Worm (Caenorhabditis elegans) whole organism, young adult: ENCODE measurements around the gene F01F1.2.

Experiments used
- B0019.2 ChIP-seq: fragments of 200-800 bp; sonication (Bioruptor generic); conservative IDR thresholded peaks from 2 replicates; pipeline ENCODE4 v1.3.6; 2022; ENCODE audit warnings: missing genetic modification reagents, missing genetic modification characterization, missing compliant biosample characterization
- B0261.1 ChIP-seq: sonication (generic microtip); optimal IDR thresholded peaks from 2 replicates; lab custom pipeline; 2016; ENCODE audit warnings: mild to moderate bottlenecking, missing genetic modification characterization, moderate library complexity, missing compliant biosample characterization
- F22D6.2 ChIP-seq: sonication (generic microtip); optimal IDR thresholded peaks from 2 replicates; lab custom pipeline; 2016; ENCODE audit warnings: mild to moderate bottlenecking, missing genetic modification characterization, missing compliant biosample characterization
- F23B12.7 ChIP-seq: sonication (generic microtip); optimal IDR thresholded peaks from 2 replicates; lab custom pipeline; 2017; ENCODE audit warnings: missing genetic modification characterization, mild to moderate bottlenecking, missing compliant biosample characterization, antibody characterized with exemption, moderate library complexity; ENCODE audit not compliant: insufficient read depth
- F49E8.2 ChIP-seq: sonication (generic microtip); optimal IDR thresholded peaks from 3 replicates; lab custom pipeline; 2017; ENCODE audit warnings: missing genetic modification characterization, mild to moderate bottlenecking, missing compliant biosample characterization, antibody characterized with exemption, moderate library complexity; ENCODE audit not compliant: insufficient read depth
- K11D2.4 ChIP-seq: fragments of 200-800 bp; sonication (Bioruptor generic); IDR thresholded peaks from 2 replicates; pipeline ENCODE4 v1.3.6; 2022; ENCODE audit warnings: missing genetic modification reagents, missing genetic modification characterization, missing compliant biosample characterization
- K12H6.12 ChIP-seq: fragments of 200-800 bp; sonication (Bioruptor generic); optimal IDR thresholded peaks from 2 replicates; lab custom pipeline; 2018; ENCODE audit warnings: mild to moderate bottlenecking, missing genetic modification characterization, missing compliant biosample characterization
- T07F8.4 ChIP-seq: sonication (generic microtip); optimal IDR thresholded peaks from 2 replicates; lab custom pipeline; 2016; ENCODE audit warnings: mild to moderate bottlenecking, missing genetic modification characterization, moderate library complexity, missing compliant biosample characterization
- T26A5.8 ChIP-seq: sonication (generic microtip); optimal IDR thresholded peaks from 2 replicates; lab custom pipeline; 2016; ENCODE audit warnings: missing genetic modification characterization, missing compliant biosample characterization
- Y56A3A.18 ChIP-seq: fragments of 200-800 bp; sonication (Bioruptor generic); IDR thresholded peaks from 2 replicates; pipeline ENCODE4 v1.3.6; 2022; ENCODE audit warnings: missing genetic modification reagents, missing genetic modification characterization, missing compliant biosample characterization
- Y79H2A.3 ChIP-seq: fragments of 200-800 bp; sonication (Bioruptor generic); conservative IDR thresholded peaks from 2 replicates; pipeline ENCODE4 v1.3.6; 2022; ENCODE audit warnings: missing genetic modification reagents, missing genetic modification characterization, missing compliant biosample characterization
- ama-1 ChIP-seq, 3 experiments: fragments of 150-350 bp in 1 of 3; sonication (generic microtip) in 2 of 3; optimal IDR thresholded peaks; 2 replicates each; lab custom pipeline; 2014 to 2018; ENCODE audit warnings: missing biosample characterization in 2 of 3, missing genetic modification characterization in 2 of 3, missing genetic modification reagents in 2 of 3
- attf-3 ChIP-seq: fragments of 200-800 bp; sonication (Bioruptor generic); conservative IDR thresholded peaks from 2 replicates; pipeline ENCODE4 v1.3.6; 2022; ENCODE audit warnings: missing genetic modification reagents, missing genetic modification characterization, missing compliant biosample characterization
- bed-1 ChIP-seq: fragments of 200-800 bp; sonication (Bioruptor generic); IDR thresholded peaks from 2 replicates; pipeline ENCODE4 v1.3.6; 2022; ENCODE audit warnings: missing genetic modification reagents, missing genetic modification characterization, missing compliant biosample characterization
- bed-2 ChIP-seq: fragments of 200-800 bp; sonication (Bioruptor generic); IDR thresholded peaks from 2 replicates; pipeline ENCODE4 v1.3.6; 2022; ENCODE audit warnings: missing genetic modification reagents, missing genetic modification characterization, missing compliant biosample characterization
- cebp-1 ChIP-seq, 2 experiments: fragments of 200-800 bp in 1 of 2; sonication (Bioruptor generic) in 1 of 2; sonication (generic microtip) in 1 of 2; IDR thresholded peaks in 1 of 2; optimal IDR thresholded peaks in 1 of 2; 2 replicates each; pipeline versions ENCODE4 v1.3.6 to Lab custom; 2017 to 2022; ENCODE audit warnings: missing compliant biosample characterization in 2 of 2, missing genetic modification characterization in 2 of 2, mild to moderate bottlenecking in 1 of 2, missing genetic modification reagents in 1 of 2, moderate library complexity in 1 of 2
- ceh-100 ChIP-seq: fragments of 200-800 bp; sonication (Bioruptor generic); IDR thresholded peaks from 2 replicates; pipeline ENCODE4 v1.3.6; 2022; ENCODE audit warnings: missing genetic modification reagents, missing genetic modification characterization, missing compliant biosample characterization
- ceh-79 ChIP-seq: sonication (generic microtip); optimal IDR thresholded peaks from 2 replicates; lab custom pipeline; 2017; ENCODE audit warnings: mild to moderate bottlenecking, missing genetic modification characterization, missing compliant biosample characterization
- dpff-1 ChIP-seq: sonication (generic microtip); optimal IDR thresholded peaks from 2 replicates; lab custom pipeline; 2017; ENCODE audit warnings: mild to moderate bottlenecking, missing genetic modification characterization, missing compliant biosample characterization
- efl-1 ChIP-seq: fragments of 150-350 bp; optimal IDR thresholded peaks from 2 replicates; lab custom pipeline; 2014; ENCODE audit warnings: missing biosample characterization, missing genetic modification reagents, missing genetic modification characterization
- egl-44 ChIP-seq: fragments of 200-800 bp; sonication (Bioruptor generic); IDR thresholded peaks from 2 replicates; pipeline ENCODE4 v1.3.6; 2022; ENCODE audit warnings: missing genetic modification reagents, missing genetic modification characterization, missing compliant biosample characterization
- ets-4 ChIP-seq: fragments of 200-800 bp; sonication (Bioruptor generic); optimal IDR thresholded peaks from 2 replicates; lab custom pipeline; 2018; ENCODE audit warnings: mild to moderate bottlenecking, missing genetic modification characterization, missing compliant biosample characterization
- gei-17 ChIP-seq: fragments of 200-800 bp; sonication (Bioruptor generic); optimal IDR thresholded peaks from 2 replicates; lab custom pipeline; 2018; ENCODE audit warnings: mild to moderate bottlenecking, missing genetic modification characterization, missing compliant biosample characterization
- him-1 ChIP-seq: sonication (generic microtip); optimal IDR thresholded peaks from 2 replicates; lab custom pipeline; 2016; ENCODE audit warnings: missing genotype, missing genetic modification reagents, missing genetic modification characterization, missing compliant biosample characterization
- hmg-1.2 ChIP-seq: fragments of 200-800 bp; sonication (Bioruptor generic); IDR thresholded peaks from 2 replicates; pipeline ENCODE4 v1.3.6; 2022; ENCODE audit warnings: missing genetic modification reagents, missing genetic modification characterization, missing compliant biosample characterization
- hrde-1 ChIP-seq: sonication (generic microtip); optimal IDR thresholded peaks from 2 replicates; lab custom pipeline; 2016; ENCODE audit warnings: missing genetic modification characterization, mild to moderate bottlenecking, missing compliant biosample characterization, moderate library complexity, missing genotype, missing genetic modification reagents, borderline replicate concordance
- lin-35 ChIP-seq, 3 experiments: fragments of 150-350 bp in 2 of 3; sonication (generic microtip) in 1 of 3; optimal IDR thresholded peaks; 2 replicates each; lab custom pipeline; 2014 to 2018; ENCODE audit warnings: missing biosample characterization in 3 of 3, missing genetic modification characterization in 3 of 3, missing genetic modification reagents in 3 of 3
- lin-40 ChIP-seq: sonication (generic microtip); optimal IDR thresholded peaks from 2 replicates; lab custom pipeline; 2016; ENCODE audit warnings: missing genetic modification characterization, mild to moderate bottlenecking, missing compliant biosample characterization, missing genotype, missing genetic modification reagents
- lsl-1 ChIP-seq: fragments of 200-800 bp; sonication (Bioruptor generic); optimal IDR thresholded peaks from 2 replicates; lab custom pipeline; 2018; ENCODE audit warnings: mild to moderate bottlenecking, missing genetic modification characterization, moderate library complexity, missing compliant biosample characterization
- madf-3 ChIP-seq: fragments of 200-800 bp; sonication (Bioruptor generic); IDR thresholded peaks from 2 replicates; pipeline ENCODE4 v1.3.6; 2022; ENCODE audit warnings: missing genetic modification reagents, missing genetic modification characterization, missing compliant biosample characterization
- madf-8 ChIP-seq: fragments of 200-800 bp; sonication (Bioruptor generic); conservative IDR thresholded peaks from 2 replicates; pipeline ENCODE4 v1.3.6; 2022; ENCODE audit warnings: missing genetic modification reagents, missing genetic modification characterization, missing compliant biosample characterization
- mcd-1 ChIP-seq: fragments of 200-800 bp; sonication (Bioruptor generic); IDR thresholded peaks from 2 replicates; pipeline ENCODE4 v1.3.6; 2022; ENCODE audit warnings: missing genetic modification reagents, missing genetic modification characterization, missing compliant biosample characterization
- mxl-1 ChIP-seq: sonication (generic microtip); optimal IDR thresholded peaks from 2 replicates; lab custom pipeline; 2016; ENCODE audit warnings: missing genetic modification characterization, missing compliant biosample characterization
- nfya-1 ChIP-seq: sonication (generic microtip); optimal IDR thresholded peaks from 2 replicates; lab custom pipeline; 2017; ENCODE audit warnings: antibody characterized with exemption, missing compliant biosample characterization, missing genetic modification characterization, borderline replicate concordance; ENCODE audit not compliant: insufficient read depth
- nfyb-1 ChIP-seq: fragments of 200-800 bp; sonication (Bioruptor generic); IDR thresholded peaks from 2 replicates; pipeline ENCODE4 v1.3.6; 2022; ENCODE audit warnings: missing genetic modification reagents, missing genetic modification characterization, missing compliant biosample characterization
- nhr-80 ChIP-seq: sonication (generic microtip); optimal IDR thresholded peaks from 2 replicates; lab custom pipeline; 2016; ENCODE audit warnings: missing genetic modification characterization, missing compliant biosample characterization
- rcor-1 ChIP-seq: fragments of 200-800 bp; sonication (Bioruptor generic); IDR thresholded peaks from 2 replicates; pipeline ENCODE4 v1.3.6; 2022; ENCODE audit warnings: missing genetic modification reagents, missing genetic modification characterization, missing compliant biosample characterization
- rec-8 ChIP-seq, 2 experiments: sonication (generic microtip); optimal IDR thresholded peaks; 2 replicates each; lab custom pipeline; 2016; ENCODE audit warnings: mild to moderate bottlenecking in 2 of 2, missing genetic modification characterization in 2 of 2, missing genetic modification reagents in 2 of 2, missing genotype in 2 of 2, missing biosample characterization in 1 of 2, missing compliant biosample characterization in 1 of 2, moderate library complexity in 1 of 2
- rpc-1 ChIP-seq, 2 experiments: fragments of 150-350 bp in 1 of 2; sonication (generic microtip) in 1 of 2; optimal IDR thresholded peaks; 2 replicates each; lab custom pipeline; 2014 to 2018; ENCODE audit warnings: missing biosample characterization in 1 of 2, missing genetic modification characterization in 1 of 2, missing genetic modification reagents in 1 of 2, missing genotype in 1 of 2
- somi-1 ChIP-seq: fragments of 200-800 bp; sonication (Bioruptor generic); optimal IDR thresholded peaks from 2 replicates; lab custom pipeline; 2018; ENCODE audit warnings: mild to moderate bottlenecking, missing genetic modification characterization, missing compliant biosample characterization
- sptf-2 ChIP-seq: fragments of 200-800 bp; sonication (Bioruptor generic); optimal IDR thresholded peaks from 2 replicates; lab custom pipeline; 2018; ENCODE audit warnings: mild to moderate bottlenecking, missing genetic modification characterization, missing compliant biosample characterization
- tbp1 ChIP-seq: fragments of 200-800 bp; sonication (Bioruptor generic); optimal IDR thresholded peaks from 2 replicates; lab custom pipeline; 2018; ENCODE audit warnings: mild to moderate bottlenecking, missing genetic modification characterization, missing compliant biosample characterization
- unc-130 ChIP-seq: sonication (generic microtip); optimal IDR thresholded peaks from 2 replicates; lab custom pipeline; 2016; ENCODE audit warnings: missing genetic modification reagents, missing genetic modification characterization, missing compliant biosample characterization
- xnd-1 ChIP-seq: sonication (generic microtip); optimal IDR thresholded peaks from 2 replicates; lab custom pipeline; 2016; ENCODE audit warnings: missing genotype, missing genetic modification reagents, missing genetic modification characterization, missing compliant biosample characterization
- ztf-18 ChIP-seq: sonication (generic microtip); optimal IDR thresholded peaks from 2 replicates; lab custom pipeline; 2016; ENCODE audit warnings: missing genotype, mild to moderate bottlenecking, missing genetic modification characterization, missing compliant biosample characterization
- ztf-3 ChIP-seq: fragments of 200-800 bp; sonication (Bioruptor generic); optimal IDR thresholded peaks from 2 replicates; lab custom pipeline; 2018; ENCODE audit warnings: mild to moderate bottlenecking, missing genetic modification characterization, missing compliant biosample characterization

Gene F01F1.2

DNA sequence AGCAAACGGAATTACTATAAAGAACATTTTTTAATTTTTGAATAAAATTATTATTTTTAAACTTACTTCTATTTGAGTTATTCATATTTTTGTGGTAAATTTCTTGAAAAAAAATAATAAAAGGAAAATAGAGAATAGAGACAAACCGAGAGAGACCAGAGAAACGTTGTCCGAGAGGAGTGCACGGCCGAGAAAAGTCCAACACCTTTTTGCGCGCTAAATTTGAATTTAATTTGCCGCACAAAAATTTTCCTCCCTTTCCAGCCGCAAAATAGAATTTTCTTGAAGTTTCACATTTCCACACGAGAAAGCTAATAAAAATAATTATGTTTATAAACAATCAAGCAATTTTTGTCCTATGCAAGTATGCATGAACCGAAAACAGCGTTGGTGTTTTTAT, 6.6 kb upstream of the F01F1.2 start, which contains the start of the genes F01F1.11 and F01F1.3 (continued):
- TF ChIP-seq lin-40 (tag; lab: Kevin White, UChicago): peak; percentile 59
- TF ChIP-seq nfya-1 (tag; lab: Kevin White, UChicago): no peak
- peak; percentile 69 for TF ChIP-seq attf-3 (GFP tag; lab: Robert Waterston, UW)
- no peak for TF ChIP-seq Y56A3A.18 (GFP tag; lab: Robert Waterston, UW)
- TF ChIP-seq ets-4: no peak
- no peak for TF ChIP-seq gei-17 (GFP tag; lab: Kevin White, UChicago)
- TF ChIP-seq K12H6.12: no peak
- peak; percentile 39 for TF ChIP-seq F22D6.2 (tag; lab: Kevin White, UChicago)
- peak; percentile 31 for TF ChIP-seq him-1 (tag; lab: Kevin White, UChicago)
- TF ChIP-seq dpff-1 (tag; lab: Kevin White, UChicago): no peak
- peak; percentile 61 for TF ChIP-seq lsl-1
- TF ChIP-seq rpc-1 (optimal IDR thresholded peaks at IDR 0.05; lab: Kevin White, UChicago): no peak
- no peak for TF ChIP-seq rpc-1 (tag; optimal IDR thresholded peaks at IDR 0.05; lab: Kevin White, UChicago)
- TF ChIP-seq xnd-1: no peak
- no peak; the same call in 1 of the 2 replicates for TF ChIP-seq rcor-1 (GFP tag; lab: Robert Waterston, UW)
- no peak for TF ChIP-seq Y79H2A.3
- no peak for TF ChIP-seq sptf-2 (GFP tag; lab: Kevin White, UChicago)
- TF ChIP-seq rec-8 (tag; optimal IDR thresholded peaks at IDR 0.05; lab: Kevin White, UChicago): peak; percentile 23 to 31
- TF ChIP-seq F23B12.7 (tag; lab: Kevin White, UChicago): no peak
- no peak for TF ChIP-seq T07F8.4 (tag; lab: Kevin White, UChicago)
- peak; percentile 14; the same call in 1 of the 2 replicates for TF ChIP-seq hmg-1.2 (GFP tag; lab: Robert Waterston, UW)
- no peak for TF ChIP-seq egl-44 (GFP tag; lab: Robert Waterston, UW)
- no peak for TF ChIP-seq hrde-1 (tag; lab: Kevin White, UChicago)
- no peak for TF ChIP-seq B0261.1 (tag; lab: Kevin White, UChicago)
- TF ChIP-seq K11D2.4 (GFP tag; lab: Robert Waterston, UW): peak; percentile 57
- no peak for TF ChIP-seq T26A5.8
- peak; percentile 36; the same call in 1 of the 2 replicates for TF ChIP-seq ceh-100 (GFP tag; lab: Robert Waterston, UW)
- TF ChIP-seq bed-2 (GFP tag; lab: Robert Waterston, UW): peak; percentile 77; the same call in 1 of the 2 replicates
- TF ChIP-seq nhr-80 (tag; lab: Kevin White, UChicago): no peak
- TF ChIP-seq ztf-3: no peak
- peak; percentile 91 for TF ChIP-seq unc-130
- TF ChIP-seq somi-1: no peak
- TF ChIP-seq F49E8.2 (tag; lab: Kevin White, UChicago): peak; percentile 42
- no peak for TF ChIP-seq bed-1 (GFP tag; lab: Robert Waterston, UW)
- TF ChIP-seq ztf-18: peak; percentile 10
- TF ChIP-seq cebp-1 (GFP tag; IDR thresholded peaks at IDR 0.05; lab: Robert Waterston, UW): no peak
- peak; percentile 37 for TF ChIP-seq cebp-1 (tag; optimal IDR thresholded peaks at IDR 0.05; lab: Kevin White, UChicago)
- TF ChIP-seq nfyb-1 (GFP tag; lab: Robert Waterston, UW): peak; percentile 64; the same call in 1 of the 2 replicates
- TF ChIP-seq mcd-1: peak; percentile 77
- no peak for TF ChIP-seq madf-3 (GFP tag; lab: Robert Waterston, UW)
- peak; percentile 80 for TF ChIP-seq efl-1 (GFP tag; lab: Kevin White, UChicago)
- TF ChIP-seq madf-8 (GFP tag; lab: Robert Waterston, UW): 0 out of 2 replicates have a peak, but pooled peaks have one; percentile 25
- TF ChIP-seq mxl-1 (tag; lab: Kevin White, UChicago): no peak
- no peak for TF ChIP-seq ceh-79 (tag; lab: Kevin White, UChicago)
- 0 out of 2 replicates have a peak, but pooled peaks have one; percentile 15 for TF ChIP-seq B0019.2
- peak in 2 of 3 experiments; percentile 56 to 93 for TF ChIP-seq lin-35 (GFP tag; optimal IDR thresholded peaks at IDR 0.05; lab: Kevin White, UChicago)
- no peak for TF ChIP-seq ama-1 (optimal IDR thresholded peaks at IDR 0.05; lab: Kevin White, UChicago)
- TF ChIP-seq ama-1 (GFP tag; optimal IDR thresholded peaks at IDR 0.05; lab: Kevin White, UChicago): no peak
- TF ChIP-seq tbp1 (GFP tag; lab: Kevin White, UChicago): peak; percentile 8
